Worm (Caenorhabditis elegans) whole organism, L4 larva: ENCODE measurements around the gene eak-7.

ENCODE experiments used
- D1046.2 ChIP-seq: fragments of 200-800 bp; sonication (Bioruptor generic); IDR thresholded peaks from 2 replicates; pipeline ENCODE4 v1.3.6; 2022; ENCODE audit warnings: missing genetic modification characterization, missing compliant biosample characterization
- F10B5.3 ChIP-seq: sonication (generic microtip); optimal IDR thresholded peaks from 2 replicates; lab custom pipeline; 2016; ENCODE audit warnings: mild to moderate bottlenecking, missing genetic modification characterization, missing compliant biosample characterization
- R02D3.7 ChIP-seq: fragments of 150-350 bp; sonication (generic microtip); optimal IDR thresholded peaks from 3 replicates; lab custom pipeline; 2014; ENCODE audit warnings: missing biosample characterization, missing genetic modification characterization
- T20F7.1 ChIP-seq: fragments of 200-800 bp; sonication (Bioruptor generic); optimal IDR thresholded peaks from 2 replicates; lab custom pipeline; 2018; ENCODE audit warnings: mild to moderate bottlenecking, missing genetic modification characterization, missing compliant biosample characterization
- aha-1 ChIP-seq: fragments of 150-350 bp; peaks from one replicate; lab custom pipeline; 2014; ENCODE audit warnings: missing biosample characterization, missing genetic modification characterization
- ceh-28 ChIP-seq: fragments of 150-350 bp; optimal IDR thresholded peaks from 2 replicates; lab custom pipeline; 2014; ENCODE audit warnings: missing biosample characterization, missing genetic modification reagents, missing genetic modification characterization
- ceh-44 ChIP-seq: fragments of 200-800 bp; sonication (Bioruptor generic); IDR thresholded peaks from 2 replicates; pipeline ENCODE4 v1.3.6; 2022; ENCODE audit warnings: missing genetic modification reagents, missing genetic modification characterization, missing compliant biosample characterization
- daf-16 ChIP-seq, 3 experiments: sonication (generic microtip); optimal IDR thresholded peaks; 2 replicates each; lab custom pipeline; 2016 to 2017; ENCODE audit warnings: missing genetic modification characterization in 3 of 3, missing genetic modification reagents in 3 of 3, mild to moderate bottlenecking in 2 of 3, missing compliant biosample characterization in 2 of 3, missing biosample characterization in 1 of 3, moderate library complexity in 1 of 3
- dpl-1 ChIP-seq: fragments of 150-350 bp; optimal IDR thresholded peaks from 2 replicates; lab custom pipeline; 2014; ENCODE audit warnings: missing biosample characterization, missing genetic modification reagents, missing genetic modification characterization
- fos-1 ChIP-seq: fragments of 150-350 bp; optimal IDR thresholded peaks from 2 replicates; lab custom pipeline; 2014; ENCODE audit warnings: missing biosample characterization, missing genetic modification characterization
- hlh-11 ChIP-seq: fragments of 200-800 bp; sonication (Bioruptor generic); optimal IDR thresholded peaks from 2 replicates; lab custom pipeline; 2018; ENCODE audit warnings: mild to moderate bottlenecking, missing genetic modification characterization, missing compliant biosample characterization
- hlh-30 ChIP-seq: sonication (generic microtip); optimal IDR thresholded peaks from 2 replicates; lab custom pipeline; 2017; ENCODE audit warnings: antibody characterized with exemption, mild to moderate bottlenecking, missing genetic modification characterization, missing compliant biosample characterization; ENCODE audit not compliant: insufficient read depth
- lim-7 ChIP-seq: fragments of 200-800 bp; sonication (Bioruptor generic); IDR thresholded peaks from 2 replicates; pipeline ENCODE4 v1.3.6; 2022; ENCODE audit warnings: missing genetic modification characterization, missing compliant biosample characterization
- lin-1 ChIP-seq: fragments of 200-800 bp; sonication (Bioruptor generic); IDR thresholded peaks from 2 replicates; pipeline ENCODE4 v1.3.6; 2022; ENCODE audit warnings: missing genetic modification reagents, missing genetic modification characterization, missing compliant biosample characterization
- lin-38 ChIP-seq: fragments of 200-800 bp; sonication (Bioruptor generic); IDR thresholded peaks from 2 replicates; pipeline ENCODE4 v1.3.6; 2022; ENCODE audit warnings: missing genetic modification reagents, missing genetic modification characterization, missing compliant biosample characterization
- lsy-2 ChIP-seq, 2 experiments: fragments of 150-350 bp in 1 of 2; sonication (generic microtip) in 1 of 2; optimal IDR thresholded peaks; 2 replicates each; lab custom pipeline; 2014 to 2017; ENCODE audit warnings: missing biosample characterization in 2 of 2, missing genetic modification characterization in 2 of 2
- mep-1 ChIP-seq: fragments of 150-350 bp; sonication (generic microtip); optimal IDR thresholded peaks from 3 replicates; lab custom pipeline; 2014; ENCODE audit warnings: missing biosample characterization, missing genetic modification characterization
- mes-2 ChIP-seq: sonication (generic microtip); optimal IDR thresholded peaks from 2 replicates; lab custom pipeline; 2016; ENCODE audit warnings: missing genotype, mild to moderate bottlenecking, missing genetic modification characterization, missing compliant biosample characterization; ENCODE audit not compliant: poor library complexity, severe bottlenecking
- nhr-11 ChIP-seq: fragments of 150-350 bp; optimal IDR thresholded peaks from 2 replicates; lab custom pipeline; 2014; ENCODE audit warnings: missing biosample characterization, missing genetic modification characterization
- nhr-237 ChIP-seq: sonication (generic microtip); optimal IDR thresholded peaks from 2 replicates; lab custom pipeline; 2017; ENCODE audit warnings: missing biosample characterization, missing genetic modification characterization
- nhr-48 ChIP-seq: sonication (generic microtip); optimal IDR thresholded peaks from 2 replicates; lab custom pipeline; 2016; ENCODE audit warnings: mild to moderate bottlenecking, missing genetic modification characterization, missing compliant biosample characterization
- nhr-76 ChIP-seq: fragments of 150-350 bp; optimal IDR thresholded peaks from 2 replicates; lab custom pipeline; 2014; ENCODE audit warnings: missing biosample characterization, missing genetic modification characterization
- nhr-77 ChIP-seq: fragments of 150-350 bp; optimal IDR thresholded peaks from 2 replicates; lab custom pipeline; 2014; ENCODE audit warnings: missing biosample characterization, missing genetic modification characterization
- pqm-1 ChIP-seq: sonication (generic microtip); optimal IDR thresholded peaks from 2 replicates; lab custom pipeline; 2017; ENCODE audit warnings: missing biosample characterization, missing genetic modification characterization
- rbr-2 ChIP-seq: sonication (generic microtip); optimal IDR thresholded peaks from 2 replicates; lab custom pipeline; 2016; ENCODE audit warnings: missing genotype, missing genetic modification characterization, missing compliant biosample characterization
- set-16 ChIP-seq: fragments of 200-800 bp; sonication (Bioruptor generic); IDR thresholded peaks from 2 replicates; pipeline ENCODE4 v1.3.6; 2022; ENCODE audit warnings: missing genetic modification reagents, missing genetic modification characterization, missing compliant biosample characterization
- skn-1 ChIP-seq: fragments of 150-350 bp; optimal IDR thresholded peaks from 2 replicates; lab custom pipeline; 2014; ENCODE audit warnings: missing biosample characterization, missing genetic modification characterization
- snpc-4 ChIP-seq: fragments of 150-350 bp; optimal IDR thresholded peaks from 2 replicates; lab custom pipeline; 2014; ENCODE audit warnings: missing biosample characterization, missing genetic modification characterization
- unc-130 ChIP-seq: sonication (generic microtip); optimal IDR thresholded peaks from 2 replicates; lab custom pipeline; 2016; ENCODE audit warnings: missing genetic modification reagents, missing genetic modification characterization, missing compliant biosample characterization
- unc-62 ChIP-seq, 3 experiments: fragments of 150-350 bp in 1 of 3; sonication (generic microtip); optimal IDR thresholded peaks in 2 of 3; peaks in 1 of 3; 1 replicate in 1 of 3; 2 replicates in 2 of 3; lab custom pipeline; 2014 to 2017; ENCODE audit warnings: missing biosample characterization in 3 of 3, missing genetic modification characterization in 3 of 3, missing genetic modification reagents in 3 of 3, missing genotype in 1 of 3
- zfp-2 ChIP-seq: sonication (generic microtip); optimal IDR thresholded peaks from 2 replicates; lab custom pipeline; 2016; ENCODE audit warnings: mild to moderate bottlenecking, missing genetic modification characterization, missing compliant biosample characterization
- zfp-3 ChIP-seq: fragments of 200-800 bp; sonication (Bioruptor generic); conservative IDR thresholded peaks from 2 replicates; pipeline ENCODE4 v1.3.6; 2022; ENCODE audit warnings: missing genetic modification reagents, missing genetic modification characterization, missing compliant biosample characterization

The eak-7 gene

DNA sequence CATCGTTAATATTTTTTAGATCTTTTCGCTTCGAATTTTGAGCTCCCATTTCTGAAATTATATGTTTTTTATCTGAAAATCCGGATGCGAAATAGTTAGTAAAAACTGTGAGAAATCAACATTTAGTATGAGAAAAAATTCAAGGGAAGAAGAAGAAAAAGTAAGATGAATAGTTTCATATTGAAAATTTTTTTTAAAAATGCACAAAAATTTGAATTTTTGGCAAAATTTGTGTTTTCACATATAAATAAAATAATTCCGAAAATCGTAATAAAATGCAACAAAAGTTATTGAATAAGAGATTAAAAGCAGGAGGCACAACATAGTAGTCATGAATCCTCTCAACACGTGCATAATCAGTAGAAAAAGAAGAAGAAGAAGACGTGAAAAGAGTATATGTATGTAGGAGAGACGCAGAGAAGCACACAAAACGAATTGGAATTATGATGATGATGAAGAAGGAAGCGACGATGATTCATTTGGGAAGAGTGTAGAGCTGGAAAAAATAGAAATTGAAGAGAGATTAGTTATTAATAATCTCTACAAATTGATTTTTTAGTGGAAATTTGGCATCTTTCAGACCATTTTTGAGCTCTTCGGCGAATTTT, at the start of gene eak-7:
TSS of gene eak-7 (minus strand) at position 51 of the 608 bp plus-strand sequence.
- TF ChIP-seq hlh-30 (tag; lab: Kevin White, UChicago): peak; percentile 19
- no peak for TF ChIP-seq skn-1 (tag; lab: Kevin White, UChicago)
- TF ChIP-seq, all 104 proteins: peak for 1

- TF ChIP-seq nhr-76 (tag; lab: Kevin White, UChicago): no peak
- TF ChIP-seq fos-1 (tag; lab: Kevin White, UChicago): no peak
- no peak for TF ChIP-seq ceh-28 (tag; lab: Kevin White, UChicago)
- no peak for TF ChIP-seq snpc-4 (tag; lab: Kevin White, UChicago)
- no peak for TF ChIP-seq T20F7.1 (GFP tag; lab: Kevin White, UChicago)
- TF ChIP-seq hlh-11: peak; percentile 14
- no peak for TF ChIP-seq D1046.2 (GFP tag; lab: Robert Waterston, UW)
- peak; percentile 5 for TF ChIP-seq nhr-11 (tag; lab: Kevin White, UChicago)
- no peak for TF ChIP-seq rbr-2 (tag; lab: Kevin White, UChicago)
- TF ChIP-seq pqm-1 (tag; lab: Kevin White, UChicago): no peak
- no peak for TF ChIP-seq ceh-44 (GFP tag; lab: Robert Waterston, UW)
- TF ChIP-seq unc-62 (GFP tag; optimal IDR thresholded peaks at IDR 0.05 in 1 of 2; lab: Kevin White, UChicago): peak in 1 of 2 experiments; percentile 94
- TF ChIP-seq unc-62 (tag; optimal IDR thresholded peaks at IDR 0.05; lab: Kevin White, UChicago): no peak
- no peak for TF ChIP-seq nhr-48
- TF ChIP-seq set-16 (GFP tag; lab: Robert Waterston, UW): peak; percentile 26; the same call in 1 of the 2 replicates
- no peak for TF ChIP-seq lin-1 (GFP tag; lab: Robert Waterston, UW)
- no peak for TF ChIP-seq zfp-2
- no peak for TF ChIP-seq dpl-1 (GFP tag; lab: Kevin White, UChicago)
These were observed 49.5 kb upstream of the eak-7 start for ce11 chrIV:12615122-12615745.

DNA sequence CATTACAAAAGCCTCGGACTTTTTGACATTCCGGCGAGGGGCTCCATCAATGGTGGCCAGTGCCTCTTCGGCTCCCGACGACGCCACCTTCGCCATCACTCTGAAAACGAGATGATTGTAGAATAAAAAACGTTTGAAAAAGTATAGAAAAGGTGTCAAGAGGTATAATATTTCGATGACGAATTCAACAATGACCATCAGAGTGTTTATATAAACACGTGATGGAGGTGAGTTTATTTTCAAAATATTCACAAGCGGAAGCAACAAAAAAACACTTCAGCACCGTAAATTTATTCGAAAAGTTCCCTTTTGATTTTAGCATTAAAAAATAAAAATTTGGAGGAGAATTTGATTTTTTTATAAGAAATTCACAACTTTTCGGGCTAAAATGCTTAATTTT, 48.8 kb upstream of the eak-7 start, which contains the start of gene efa-6:
TSS of gene efa-6 (minus strand) at position 101 of the 400 bp plus-strand sequence.
- no peak for TF ChIP-seq R02D3.7 (tag; lab: Kevin White, UChicago)
- TF ChIP-seq zfp-3: no peak

- TF ChIP-seq T20F7.1 (GFP tag; lab: Kevin White, UChicago): peak; percentile 60
- peak; percentile 2 for TF ChIP-seq mep-1
- peak in 1 of 2 experiments; percentile 64 for TF ChIP-seq lsy-2 (tag; optimal IDR thresholded peaks at IDR 0.05; lab: Kevin White, UChicago)
- TF ChIP-seq nhr-77: peak; percentile 22
- TF ChIP-seq dpl-1 (GFP tag; lab: Kevin White, UChicago): peak; percentile 40
- TF ChIP-seq daf-16 (GFP tag; optimal IDR thresholded peaks at IDR 0.05; lab: Kevin White, UChicago): no peak
- peak; percentile 9 for TF ChIP-seq daf-16 (tag; optimal IDR thresholded peaks at IDR 0.05; lab: Kevin White, UChicago)
- TF ChIP-seq F10B5.3 (tag; lab: Kevin White, UChicago): no peak
- no peak for TF ChIP-seq lim-7 (GFP tag; lab: Robert Waterston, UW)
- no peak for TF ChIP-seq nhr-237 (tag; lab: Kevin White, UChicago)
- peak; percentile 70 for TF ChIP-seq mes-2
- TF ChIP-seq unc-130: peak; percentile 4
- peak; percentile 90 for TF ChIP-seq lin-38 (GFP tag; lab: Robert Waterston, UW)
- TF ChIP-seq nhr-11 (tag; lab: Kevin White, UChicago): no peak
- TF ChIP-seq aha-1 (tag; lab: Kevin White, UChicago): no peak
These were observed 39.6 kb upstream of the eak-7 start, which contains the start of gene Y55D9A.2 for ce11 chrIV:12605401-12605800. Gene Y55D9A.2 (minus strand): TSS chrIV:12605431.
